Worm (Caenorhabditis elegans): ENCODE results near the gene F13B9.2.
A peak's percentile ranks its signal among the peaks of the same experiment; 100 is the strongest.

Gene F13B9.2

ce11 chrX:8286740-8287299 is 1.3 kb downstream of the F13B9.2 start, which contains the start of gene sec-16A.2 (continued):
- no peak for TF ChIP-seq aly-2 (tag; optimal IDR thresholded peaks at IDR 0.05)
- no peak for TF ChIP-seq zfp-3 (GFP tag; conservative IDR thresholded peaks at IDR 0.05)
- no peak for TF ChIP-seq lin-38 (GFP tag; IDR thresholded peaks at IDR 0.05)
- TF ChIP-seq Y5F2A.4 (GFP tag; optimal IDR thresholded peaks at IDR 0.05) = no peak
- TF ChIP-seq sdz-12 (GFP tag; optimal IDR thresholded peaks at IDR 0.05) = no peak
- TF ChIP-seq lin-1 (GFP tag; IDR thresholded peaks at IDR 0.05) = no peak
- no peak for TF ChIP-seq ces-1 (GFP tag; optimal IDR thresholded peaks at IDR 0.05)
- peak in 1 of 2 experiments; percentile 59 for TF ChIP-seq mdl-1 (tag; optimal IDR thresholded peaks at IDR 0.05)
- TF ChIP-seq egl-43 (GFP tag; IDR thresholded peaks at IDR 0.05) = no peak
- peak; percentile 48; the same call in 1 of the 2 replicates for TF ChIP-seq ctbp-1 (GFP tag; IDR thresholded peaks at IDR 0.05)
- TF ChIP-seq nhr-6 (tag; optimal IDR thresholded peaks at IDR 0.05) = peak; percentile 92
- peak in 1 of 2 experiments; percentile 38 for TF ChIP-seq daf-16 (GFP tag; optimal IDR thresholded peaks at IDR 0.05)
- TF ChIP-seq daf-16 (tag; optimal IDR thresholded peaks at IDR 0.05) = peak; percentile 33
- no peak for TF ChIP-seq unc-62 (GFP tag; optimal IDR thresholded peaks at IDR 0.05 in 1 of 2)
- no peak for TF ChIP-seq unc-62 (tag; optimal IDR thresholded peaks at IDR 0.05)
- TF ChIP-seq pha-4 (GFP tag; IDR thresholded peaks at IDR 0.05) = no peak
- peak; percentile 64 for TF ChIP-seq pha-4 (tag; optimal IDR thresholded peaks at IDR 0.05)
- TF ChIP-seq ceh-32 (tag; optimal IDR thresholded peaks at IDR 0.05; ENCODE audit: poor library complexity) = no peak
- TF ChIP-seq php-3 (GFP tag; IDR thresholded peaks at IDR 0.05) = no peak
- TF ChIP-seq rbr-2 (tag; optimal IDR thresholded peaks at IDR 0.05) = peak; percentile 61
- TF ChIP-seq zfp-2 (tag; optimal IDR thresholded peaks at IDR 0.05) = no peak
- no peak for TF ChIP-seq Y105C5A.15 (GFP tag; IDR thresholded peaks at IDR 0.05)
- TF ChIP-seq jun-1 (tag; optimal IDR thresholded peaks at IDR 0.05) = no peak
- peak; percentile 47 for TF ChIP-seq dpl-1 (GFP tag; optimal IDR thresholded peaks at IDR 0.05)
- TF ChIP-seq tra-1 (GFP tag; IDR thresholded peaks at IDR 0.05) = no peak
- no peak for TF ChIP-seq T20F7.1 (GFP tag; optimal IDR thresholded peaks at IDR 0.05)
- TF ChIP-seq skn-1 (tag; optimal IDR thresholded peaks at IDR 0.05) = no peak
- no peak for TF ChIP-seq F10B5.3 (tag; optimal IDR thresholded peaks at IDR 0.05)
- TF ChIP-seq nhr-102 (tag; optimal IDR thresholded peaks at IDR 0.05) = no peak
- TF ChIP-seq ceh-44 (GFP tag; IDR thresholded peaks at IDR 0.05) = no peak
- TF ChIP-seq mep-1 (tag; optimal IDR thresholded peaks at IDR 0.05) = peak; percentile 85
- no peak for TF ChIP-seq ZK337.2 (GFP tag; IDR thresholded peaks at IDR 0.05)
- peak; percentile 79 for TF ChIP-seq mxl-3 (GFP tag; optimal IDR thresholded peaks at IDR 0.05)
- no peak for TF ChIP-seq saeg-2 (GFP tag; IDR thresholded peaks at IDR 0.05)
- TF ChIP-seq mdt-29 (GFP tag; IDR thresholded peaks at IDR 0.05) = no peak
- TF ChIP-seq lin-29 (GFP tag; IDR thresholded peaks at IDR 0.05) = no peak
- peak; percentile 62 for TF ChIP-seq dve-1 (tag; optimal IDR thresholded peaks at IDR 0.05; ENCODE audit: insufficient read depth)
- TF ChIP-seq daf-12 (tag; optimal IDR thresholded peaks at IDR 0.05) = no peak
- TF ChIP-seq ceh-20 (GFP tag; IDR thresholded peaks at IDR 0.05) = no peak
- no peak for TF ChIP-seq F26F4.8 (GFP tag; conservative IDR thresholded peaks at IDR 0.05)

- TF ChIP-seq F26F4.8 (GFP tag; conservative IDR thresholded peaks at IDR 0.05) (0 out of 2 replicates have a peak, but pooled peaks have one; percentile 42), unc-62 (GFP tag; optimal IDR thresholded peaks at IDR 0.05 in 1 of 2) (peak in 1 of 2 experiments; percentile 96), unc-62 (tag; optimal IDR thresholded peaks at IDR 0.05) (no peak), hlh-30 (tag; optimal IDR thresholded peaks at IDR 0.05; ENCODE audit: insufficient read depth) (no peak), set-16 (GFP tag; IDR thresholded peaks at IDR 0.05) (peak; percentile 46; the same call in 1 of the 2 replicates), T26A8.4 (GFP tag; IDR thresholded peaks at IDR 0.05) (peak; percentile 32; the same call in 1 of the 2 replicates), php-3 (GFP tag; IDR thresholded peaks at IDR 0.05) (0 out of 2 replicates have a peak, but pooled peaks have one; percentile 27)
Observed at ce11 chrX:8294586-8294985, 9.1 kb downstream of the F13B9.2 start, which contains the start of gene R09F10.3. Gene R09F10.3, plus strand, starts transcription at chrX:8294625.

Data from whole organism, L4 larva.